Fruit fly (Drosophila melanogaster): Measurements from ENCODE around the gene Sac1.

Sac1 gene

dm6 chr3L:1265423-1266002 is 17.9 kb downstream of the Sac1 start (continued):
- TF ChIP-seq CG3838 (GFP tag; optimal IDR thresholded peaks at IDR 0.05) (no peak), Camta (GFP tag; optimal IDR thresholded peaks at IDR 0.05) (no peak), CG17361 (GFP tag; IDR thresholded peaks at IDR 0.05) (no peak), D19B (GFP tag; optimal IDR thresholded peaks at IDR 0.05) (no peak), CG5180 (GFP tag; optimal IDR thresholded peaks at IDR 0.05) (peak; percentile 90), jumu (GFP tag; optimal IDR thresholded peaks at IDR 0.05) (no peak), CG12942 (GFP tag; optimal IDR thresholded peaks at IDR 0.05) (no peak), Deaf1 (tag; optimal IDR thresholded peaks at IDR 0.05) (peak; percentile 84), CG15479 (GFP tag; optimal IDR thresholded peaks at IDR 0.05) (no peak), Ravus (GFP tag; IDR thresholded peaks at IDR 0.05) (no peak), mam (GFP tag; optimal IDR thresholded peaks at IDR 0.05) (no peak), CG18476 (GFP tag; optimal IDR thresholded peaks at IDR 0.05) (no peak), CG1792 (GFP tag; optimal IDR thresholded peaks at IDR 0.05) (no peak), twi (tag; optimal IDR thresholded peaks at IDR 0.05) (no peak), CG14014 (GFP tag; IDR thresholded peaks at IDR 0.05) (no peak), z (GFP tag; IDR thresholded peaks at IDR 0.05) (peak; percentile 88), onecut (GFP tag; IDR thresholded peaks at IDR 0.05) (no peak), sens (GFP tag) (peak; percentile 28), Ada2b (GFP tag; IDR thresholded peaks at IDR 0.05) (no peak), Atf6 (GFP tag; IDR thresholded peaks at IDR 0.05) (no peak), Nf-YB (GFP tag; optimal IDR thresholded peaks at IDR 0.05) (no peak), eve (GFP tag; optimal IDR thresholded peaks at IDR 0.05) (no peak), CG31441 (GFP tag; IDR thresholded peaks at IDR 0.05) (no peak), grn (GFP tag; optimal IDR thresholded peaks at IDR 0.05) (peak; percentile 44), CG8359 (GFP tag; optimal IDR thresholded peaks at IDR 0.05; ENCODE audit: borderline replicate concordance) (no peak), CG9797 (GFP tag; optimal IDR thresholded peaks at IDR 0.05) (no peak), Atf3 (GFP tag; optimal IDR thresholded peaks at IDR 0.05) (no peak), Oaz (GFP tag; IDR thresholded peaks at IDR 0.05) (no peak), CG34376 (GFP tag; optimal IDR thresholded peaks at IDR 0.05) (no peak), CG42726 (GFP tag; IDR thresholded peaks at IDR 0.05; ENCODE audit: partially characterized antibody) (no peak), Mes4 (GFP tag; optimal IDR thresholded peaks at IDR 0.05) (no peak), seq (GFP tag; IDR thresholded peaks at IDR 0.05) (no peak), pan (optimal IDR thresholded peaks at IDR 0.05) (no peak), pan (GFP tag; optimal IDR thresholded peaks at IDR 0.05 in 1 of 2, IDR thresholded peaks at IDR 0.05 in 1 of 2) (no peak), CG1647 (GFP tag; optimal IDR thresholded peaks at IDR 0.05) (no peak), prd (optimal IDR thresholded peaks at IDR 0.05) (no peak), prd (GFP tag; IDR thresholded peaks at IDR 0.05) (no peak), Vsx1 (GFP tag; optimal IDR thresholded peaks at IDR 0.05) (no peak), Antp (GFP tag; optimal IDR thresholded peaks at IDR 0.05) (no peak), mld (GFP tag; IDR thresholded peaks at IDR 0.05; ENCODE audit: partially characterized antibody) (no peak), kni (GFP tag; optimal IDR thresholded peaks at IDR 0.05) (no peak), lab (GFP tag; optimal IDR thresholded peaks at IDR 0.05) (no peak), salm (tag; optimal IDR thresholded peaks at IDR 0.05) (no peak), NfI (GFP tag; optimal IDR thresholded peaks at IDR 0.05) (no peak), Trl (optimal IDR thresholded peaks at IDR 0.05) (peak; percentile 57 to 67), Trl (GFP tag; optimal IDR thresholded peaks at IDR 0.05) (no peak), CG10274 (GFP tag; optimal IDR thresholded peaks at IDR 0.05) (no peak), Jarid2 (GFP tag; optimal IDR thresholded peaks at IDR 0.05) (peak; percentile 52), wek (GFP tag; optimal IDR thresholded peaks at IDR 0.05) (no peak), hth (optimal IDR thresholded peaks at IDR 0.05) (no peak), ro (GFP tag; IDR thresholded peaks at IDR 0.05) (no peak), CG6854 (GFP tag; optimal IDR thresholded peaks at IDR 0.05) (no peak), CG6683 (GFP tag; optimal IDR thresholded peaks at IDR 0.05) (no peak)

Measured in whole organism, embryonic.